Worm (Caenorhabditis elegans) whole organism, L1 larva: ENCODE data around the gene tpst-1.

Source experiments
- C04F5.9 ChIP-seq: sonication (generic microtip); optimal IDR thresholded peaks from 2 replicates; lab custom pipeline; 2016; ENCODE audit warnings: missing genetic modification characterization, missing compliant biosample characterization
- C16A3.4 ChIP-seq: fragments of 150-350 bp; optimal IDR thresholded peaks from 2 replicates; lab custom pipeline; 2014; ENCODE audit warnings: missing biosample characterization, missing genetic modification characterization
- F16B12.6 ChIP-seq: fragments of 150-350 bp; optimal IDR thresholded peaks from 2 replicates; lab custom pipeline; 2014; ENCODE audit warnings: missing biosample characterization, missing genetic modification characterization
- aha-1 ChIP-seq: fragments of 150-350 bp; optimal IDR thresholded peaks from 2 replicates; lab custom pipeline; 2014; ENCODE audit warnings: missing biosample characterization, missing genetic modification characterization
- blmp-1 ChIP-seq: fragments of 150-350 bp; optimal IDR thresholded peaks from 2 replicates; lab custom pipeline; 2014; ENCODE audit warnings: missing biosample characterization, missing genetic modification characterization
- ceh-63 ChIP-seq: fragments of 200-800 bp; sonication (Bioruptor generic); optimal IDR thresholded peaks from 2 replicates; lab custom pipeline; 2018; ENCODE audit warnings: mild to moderate bottlenecking, missing genetic modification characterization, missing compliant biosample characterization
- ceh-8 ChIP-seq: fragments of 200-800 bp; sonication (Bioruptor generic); optimal IDR thresholded peaks from 2 replicates; lab custom pipeline; 2018; ENCODE audit warnings: mild to moderate bottlenecking, missing genetic modification characterization, moderate library complexity, missing compliant biosample characterization
- ceh-88 ChIP-seq: fragments of 200-800 bp; sonication (Bioruptor generic); IDR thresholded peaks from 2 replicates; pipeline ENCODE4 v1.3.6; 2022; ENCODE audit warnings: missing genetic modification characterization, missing compliant biosample characterization
- ces-1 ChIP-seq: fragments of 150-350 bp; optimal IDR thresholded peaks from 2 replicates; lab custom pipeline; 2014; ENCODE audit warnings: missing biosample characterization, missing genetic modification reagents, missing genetic modification characterization
- dpl-1 ChIP-seq, 3 experiments: fragments of 150-350 bp in 2 of 3; sonication (generic microtip) in 1 of 3; optimal IDR thresholded peaks; 2 replicates each; lab custom pipeline; 2014 to 2017; ENCODE audit warnings: missing biosample characterization in 3 of 3, missing genetic modification characterization in 3 of 3, missing genetic modification reagents in 3 of 3
- efl-1 ChIP-seq, 4 experiments: fragments of 150-350 bp; optimal IDR thresholded peaks in 3 of 4; peaks in 1 of 4; 1 replicate in 1 of 4; 2 replicates in 3 of 4; lab custom pipeline; 2014; ENCODE audit warnings: missing biosample characterization in 2 of 4, missing genetic modification characterization in 2 of 4, missing genetic modification reagents in 2 of 4
- egl-13 ChIP-seq: sonication (generic microtip); optimal IDR thresholded peaks from 2 replicates; lab custom pipeline; 2016; ENCODE audit warnings: missing genotype, missing genetic modification reagents, missing genetic modification characterization, missing compliant biosample characterization
- elt-2 ChIP-seq: sonication (generic microtip); optimal IDR thresholded peaks from 2 replicates; lab custom pipeline; 2016; ENCODE audit warnings: missing genetic modification characterization, mild to moderate bottlenecking, inconsistent platforms, missing compliant biosample characterization, missing genetic modification reagents
- fkh-10 ChIP-seq: sonication (generic microtip); optimal IDR thresholded peaks from 2 replicates; lab custom pipeline; 2017; ENCODE audit warnings: missing biosample characterization, missing genetic modification reagents, missing genetic modification characterization
- fkh-4 ChIP-seq: sonication (generic microtip); optimal IDR thresholded peaks from 2 replicates; lab custom pipeline; 2016; ENCODE audit warnings: missing compliant biosample characterization, missing genetic modification characterization, borderline replicate concordance
- fos-1 ChIP-seq: fragments of 150-350 bp; optimal IDR thresholded peaks from 2 replicates; lab custom pipeline; 2014; ENCODE audit warnings: missing biosample characterization, missing genetic modification characterization
- grh-1 ChIP-seq: fragments of 200-800 bp; sonication (Bioruptor generic); IDR thresholded peaks from 2 replicates; pipeline ENCODE4 v1.3.6; 2022; ENCODE audit warnings: missing genetic modification reagents, missing genetic modification characterization, missing compliant biosample characterization
- hpl-2 ChIP-seq: fragments of 150-350 bp; optimal IDR thresholded peaks from 2 replicates; lab custom pipeline; 2014; ENCODE audit warnings: missing biosample characterization, missing genetic modification reagents, missing genetic modification characterization
- lin-13 ChIP-seq: fragments of 150-350 bp; optimal IDR thresholded peaks from 2 replicates; lab custom pipeline; 2014; ENCODE audit warnings: missing biosample characterization, missing genetic modification reagents, missing genetic modification characterization
- lin-15B ChIP-seq: fragments of 150-350 bp; sonication (generic microtip); optimal IDR thresholded peaks from 3 replicates; lab custom pipeline; 2014; ENCODE audit warnings: missing biosample characterization, missing genetic modification characterization
- lin-39 ChIP-seq: fragments of 150-350 bp; optimal IDR thresholded peaks from 2 replicates; lab custom pipeline; 2014; ENCODE audit warnings: missing biosample characterization, missing genetic modification reagents, missing genetic modification characterization
- lsy-2 ChIP-seq, 2 experiments: fragments of 150-350 bp; optimal IDR thresholded peaks; 2 replicates each; lab custom pipeline; 2014; ENCODE audit warnings: missing biosample characterization in 2 of 2, missing genetic modification characterization in 2 of 2
- mab-9 ChIP-seq: fragments of 200-800 bp; sonication (Bioruptor generic); IDR thresholded peaks from 2 replicates; pipeline ENCODE4 v1.3.6; 2022; ENCODE audit warnings: missing genetic modification reagents, missing genetic modification characterization, missing compliant biosample characterization
- mdl-1 ChIP-seq, 2 experiments: fragments of 150-350 bp; optimal IDR thresholded peaks; 2 replicates each; lab custom pipeline; 2014 to 2017; ENCODE audit warnings: missing biosample characterization in 2 of 2, missing genetic modification characterization in 2 of 2, inconsistent platforms in 1 of 2
- mep-1 ChIP-seq: fragments of 150-350 bp; optimal IDR thresholded peaks from 2 replicates; lab custom pipeline; 2014; ENCODE audit warnings: missing biosample characterization, missing genetic modification characterization
- nhr-12 ChIP-seq: sonication (generic microtip); optimal IDR thresholded peaks from 2 replicates; lab custom pipeline; 2017; ENCODE audit warnings: missing biosample characterization, missing genetic modification characterization
- nhr-28 ChIP-seq: fragments of 150-350 bp; optimal IDR thresholded peaks from 2 replicates; lab custom pipeline; 2014; ENCODE audit warnings: missing biosample characterization, missing genetic modification characterization
- nhr-71 ChIP-seq: sonication (generic microtip); optimal IDR thresholded peaks from 2 replicates; lab custom pipeline; 2016; ENCODE audit warnings: mild to moderate bottlenecking, missing genetic modification characterization, moderate library complexity, missing compliant biosample characterization
- nhr-76 ChIP-seq: sonication (generic microtip); optimal IDR thresholded peaks from 2 replicates; lab custom pipeline; 2017; ENCODE audit warnings: missing biosample characterization, missing genetic modification characterization
- nhr-77 ChIP-seq: fragments of 150-350 bp; optimal IDR thresholded peaks from 2 replicates; lab custom pipeline; 2014; ENCODE audit warnings: missing biosample characterization, missing genetic modification characterization
- nhr-85 ChIP-seq: sonication (generic microtip); peaks from one replicate; lab custom pipeline; 2016; ENCODE audit warnings: missing genetic modification characterization, inconsistent platforms, missing compliant biosample characterization
- rnt-1 ChIP-seq: sonication (generic microtip); optimal IDR thresholded peaks from 2 replicates; lab custom pipeline; 2016; ENCODE audit warnings: mild to moderate bottlenecking, missing genetic modification characterization, moderate library complexity, missing compliant biosample characterization
- skn-1 ChIP-seq: fragments of 150-350 bp; optimal IDR thresholded peaks from 2 replicates; lab custom pipeline; 2014; ENCODE audit warnings: missing biosample characterization, missing genetic modification characterization
- snu-23 ChIP-seq: sonication (generic microtip); optimal IDR thresholded peaks from 2 replicates; lab custom pipeline; 2016; ENCODE audit warnings: missing genetic modification characterization, missing compliant biosample characterization
- sup-37 ChIP-seq: fragments of 200-800 bp; sonication (Bioruptor generic); optimal IDR thresholded peaks from 2 replicates; lab custom pipeline; 2018; ENCODE audit warnings: mild to moderate bottlenecking, missing genetic modification characterization, missing compliant biosample characterization
- unc-98 ChIP-seq: fragments of 200-800 bp; sonication (Bioruptor generic); IDR thresholded peaks from 2 replicates; pipeline ENCODE4 v1.3.6; 2022; ENCODE audit warnings: missing genetic modification characterization, missing compliant biosample characterization
- zag-1 ChIP-seq: fragments of 150-350 bp; optimal IDR thresholded peaks from 2 replicates; lab custom pipeline; 2014; ENCODE audit warnings: missing biosample characterization, missing genetic modification characterization
- zip-4 ChIP-seq: fragments of 200-800 bp; sonication (Bioruptor generic); optimal IDR thresholded peaks from 2 replicates; lab custom pipeline; 2018; ENCODE audit warnings: mild to moderate bottlenecking, missing genetic modification characterization, moderate library complexity, missing compliant biosample characterization

The tpst-1 gene

DNA sequence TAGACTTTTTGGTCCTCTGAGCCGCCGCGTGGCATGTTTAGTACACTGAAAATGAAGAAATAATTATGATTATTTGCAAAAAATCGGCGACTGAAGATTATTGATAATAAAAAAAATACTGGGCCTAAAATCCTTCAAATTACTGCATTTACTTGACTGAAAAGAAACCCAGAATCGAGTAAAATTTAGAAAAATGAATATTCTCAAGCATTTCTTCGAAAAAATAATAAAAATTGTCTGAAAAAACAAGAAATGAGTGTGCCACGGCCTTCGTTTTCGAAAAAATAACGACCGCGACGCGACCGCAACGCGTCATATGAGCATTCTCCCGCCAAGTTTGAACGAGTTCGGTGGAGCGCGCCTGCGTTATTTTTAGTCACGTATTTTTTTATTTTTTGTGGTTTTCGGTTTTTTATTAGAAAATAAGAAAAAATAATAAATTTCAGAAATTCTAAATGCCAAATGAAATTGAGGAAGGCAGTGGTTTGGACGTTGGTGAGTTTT, 25.8 kb upstream of the tpst-1 start, which contains the start of the genes rsp-3 and spin-4 (continued):
- TF ChIP-seq mep-1 (peak; percentile 88), zag-1 (no peak), fos-1 (tag; lab: Kevin White, UChicago) (peak; percentile 68), hpl-2 (GFP tag; lab: Kevin White, UChicago) (no peak), lsy-2 (tag; optimal IDR thresholded peaks at IDR 0.05; lab: Kevin White, UChicago) (peak; percentile 86 to 93), nhr-71 (tag; lab: Kevin White, UChicago) (peak; percentile 88), zip-4 (no peak), mdl-1 (tag; optimal IDR thresholded peaks at IDR 0.05; lab: Kevin White, UChicago) (peak in 1 of 2 experiments; percentile 68), C16A3.4 (peak; percentile 84), lin-13 (GFP tag; lab: Kevin White, UChicago) (peak; percentile 79)

- peak; percentile 49 for TF ChIP-seq ceh-63 (GFP tag; lab: Kevin White, UChicago)
- TF ChIP-seq rnt-1 (tag; lab: Kevin White, UChicago): no peak
Measured at ce11 chrIII:12687382-12687781, 25.3 kb upstream of the tpst-1 start.

ce11 chrIII:12686457-12687250, 24.6 kb upstream of the tpst-1 start:
- no peak for TF ChIP-seq F16B12.6 (tag; lab: Kevin White, UChicago)
- no peak for TF ChIP-seq fkh-10 (GFP tag; lab: Kevin White, UChicago)
- TF ChIP-seq mab-9 (GFP tag; lab: Robert Waterston, UW): 0 out of 2 replicates have a peak, but pooled peaks have one; percentile 22
- no peak for TF ChIP-seq unc-98 (GFP tag; lab: Robert Waterston, UW)
- no peak for TF ChIP-seq ceh-8 (GFP tag; lab: Kevin White, UChicago)
- peak; percentile 9 for TF ChIP-seq nhr-85 (tag; lab: Kevin White, UChicago)
- TF ChIP-seq sup-37 (GFP tag; lab: Kevin White, UChicago): no peak
- no peak for TF ChIP-seq ceh-63 (GFP tag; lab: Kevin White, UChicago)
- no peak for TF ChIP-seq fkh-4 (tag; lab: Kevin White, UChicago)
- TF ChIP-seq snu-23 (GFP tag; lab: Kevin White, UChicago): no peak
- no peak for TF ChIP-seq elt-2 (tag; lab: Kevin White, UChicago)
- no peak for TF ChIP-seq ces-1 (GFP tag; lab: Kevin White, UChicago)

- TF ChIP-seq grh-1 (GFP tag; lab: Robert Waterston, UW) (no peak), nhr-76 (tag; lab: Kevin White, UChicago) (no peak), mab-9 (GFP tag; lab: Robert Waterston, UW) (no peak), nhr-12 (tag; lab: Kevin White, UChicago) (no peak), lin-39 (tag; lab: Kevin White, UChicago) (no peak), blmp-1 (tag; lab: Kevin White, UChicago) (no peak), nhr-77 (tag; lab: Kevin White, UChicago) (no peak), skn-1 (tag; lab: Kevin White, UChicago) (no peak), elt-2 (tag; lab: Kevin White, UChicago) (no peak), C04F5.9 (tag; lab: Kevin White, UChicago) (peak; percentile 9), unc-98 (GFP tag; lab: Robert Waterston, UW) (0 out of 2 replicates have a peak, but pooled peaks have one; percentile 13), nhr-71 (tag; lab: Kevin White, UChicago) (no peak), nhr-85 (tag; lab: Kevin White, UChicago) (no peak), ceh-63 (GFP tag; lab: Kevin White, UChicago) (no peak), ceh-88 (GFP tag; lab: Robert Waterston, UW) (no peak), egl-13 (tag; lab: Kevin White, UChicago) (no peak), lin-15B (no peak), nhr-28 (no peak), aha-1 (tag; lab: Kevin White, UChicago) (no peak), efl-1 (optimal IDR thresholded peaks at IDR 0.05; lab: Kevin White, UChicago) (no peak), efl-1 (GFP tag; optimal IDR thresholded peaks at IDR 0.05 in 1 of 2; lab: Kevin White, UChicago) (peak in 1 of 2 experiments; percentile 71), dpl-1 (GFP tag; optimal IDR thresholded peaks at IDR 0.05; lab: Kevin White, UChicago) (no peak), lsy-2 (tag; optimal IDR thresholded peaks at IDR 0.05; lab: Kevin White, UChicago) (no peak), mep-1 (no peak)
Measured at ce11 chrIII:12685372-12686298, 23.5 kb upstream of the tpst-1 start.
